Fruit fly (Drosophila melanogaster) whole organism, embryonic: ENCODE results near the gene CG13721.

Source experiments
- Abd-B ChIP-seq: fragments of 200-800 bp; sonication (Bioruptor generic); optimal IDR thresholded peaks from 2 replicates; lab custom pipeline; 2018; ENCODE audit warnings: missing biosample characterization, mild to moderate bottlenecking, missing genetic modification characterization, moderate library complexity
- CG12659 ChIP-seq: fragments of 200-800 bp; sonication (Bioruptor generic); optimal IDR thresholded peaks from 3 replicates; lab custom pipeline; 2017; ENCODE audit warnings: mild to moderate bottlenecking, missing biosample characterization, missing genetic modification reagents, missing genetic modification characterization
- CG13296 ChIP-seq: fragments of 200-800 bp; sonication (Bioruptor generic); optimal IDR thresholded peaks from 3 replicates; lab custom pipeline; 2018; ENCODE audit warnings: missing biosample characterization, mild to moderate bottlenecking, missing genetic modification characterization
- CG14965 ChIP-seq: fragments of 200-800 bp; sonication (Bioruptor generic); optimal IDR thresholded peaks from 2 replicates; lab custom pipeline; 2016; ENCODE audit warnings: missing biosample characterization, missing genetic modification characterization, borderline replicate concordance
- CG1529 ChIP-seq: fragments of 200-800 bp; sonication (Bioruptor generic); optimal IDR thresholded peaks from 3 replicates; lab custom pipeline; 2018; ENCODE audit warnings: missing biosample characterization, missing genetic modification characterization
- CG1602 ChIP-seq: fragments of 200-800 bp; sonication (Bioruptor generic); optimal IDR thresholded peaks from 3 replicates; lab custom pipeline; 2016; ENCODE audit warnings: missing biosample characterization, missing genetic modification characterization
- CG17186 ChIP-seq: fragments of 200-800 bp; sonication (Bioruptor generic); optimal IDR thresholded peaks from 3 replicates; lab custom pipeline; 2017; ENCODE audit warnings: missing biosample characterization, missing genetic modification reagents, missing genetic modification characterization
- CG17829 ChIP-seq: fragments of 200-800 bp; optimal IDR thresholded peaks from 2 replicates; lab custom pipeline; 2019; ENCODE audit warnings: missing biosample characterization, mild to moderate bottlenecking, missing genetic modification characterization, moderate library complexity
- CG17912 ChIP-seq: fragments of 200-800 bp; sonication (Bioruptor generic); optimal IDR thresholded peaks from 2 replicates; lab custom pipeline; 2018; ENCODE audit warnings: missing biosample characterization, mild to moderate bottlenecking, missing genetic modification characterization
- CG18262 ChIP-seq: fragments of 200-800 bp; optimal IDR thresholded peaks from 3 replicates; lab custom pipeline; 2019; ENCODE audit warnings: missing biosample characterization, mild to moderate bottlenecking, missing genetic modification characterization, moderate library complexity
- CG2889 ChIP-seq: fragments of 200-800 bp; sonication (Bioruptor generic); IDR thresholded peaks from 3 replicates; pipeline ENCODE4 v1.3.6; 2022; ENCODE audit warnings: missing biosample characterization, missing genetic modification characterization
- CG3847 ChIP-seq: fragments of 200-800 bp; sonication (Bioruptor generic); IDR thresholded peaks from 2 replicates; pipeline ENCODE4 v1.3.6; 2022; ENCODE audit warnings: missing biosample characterization, missing genetic modification characterization
- CG7372 ChIP-seq: fragments of 200-800 bp; sonication (Bioruptor generic); IDR thresholded peaks from 2 replicates; pipeline ENCODE4 v1.3.6; 2022; ENCODE audit warnings: missing biosample characterization, missing genetic modification characterization
- CG7839 ChIP-seq: fragments of 200-800 bp; sonication (Bioruptor generic); optimal IDR thresholded peaks from 3 replicates; lab custom pipeline; 2018; ENCODE audit warnings: missing biosample characterization, mild to moderate bottlenecking, missing genetic modification characterization, moderate library complexity
- CG8359 ChIP-seq: fragments of 200-800 bp; sonication (Bioruptor generic); optimal IDR thresholded peaks from 2 replicates; lab custom pipeline; 2017; ENCODE audit warnings: missing biosample characterization, mild to moderate bottlenecking, missing genetic modification characterization, borderline replicate concordance
- CG9215 ChIP-seq: fragments of 200-800 bp; sonication (Bioruptor generic); IDR thresholded peaks from 2 replicates; pipeline ENCODE4 v1.3.6; 2022; ENCODE audit warnings: missing biosample characterization, missing genetic modification characterization
- CG9817 ChIP-seq: fragments of 200-800 bp; sonication (Bioruptor generic); optimal IDR thresholded peaks from 2 replicates; lab custom pipeline; 2018; ENCODE audit warnings: missing biosample characterization, mild to moderate bottlenecking, missing genetic modification characterization, moderate library complexity
- CTCF ChIP-seq: fragments of 200-800 bp; sonication (Bioruptor generic); optimal IDR thresholded peaks from 2 replicates; lab custom pipeline; 2017; ENCODE audit warnings: missing biosample characterization, mild to moderate bottlenecking, missing genetic modification characterization, moderate library complexity
- Dip2 ChIP-seq: fragments of 200-800 bp; sonication (Bioruptor generic); IDR thresholded peaks from 2 replicates; pipeline ENCODE4 v1.3.6; 2022; ENCODE audit warnings: missing biosample characterization, missing genetic modification characterization
- Dref ChIP-seq: fragments of 200-800 bp; sonication (Bioruptor generic); IDR thresholded peaks from 2 replicates; pipeline ENCODE4 v1.3.6; 2022; ENCODE audit warnings: missing biosample characterization, missing genetic modification characterization
- E2f2 ChIP-seq: fragments of 200-800 bp; sonication (Bioruptor generic); IDR thresholded peaks from 2 replicates; pipeline ENCODE4 v1.3.6; 2022; ENCODE audit warnings: missing biosample characterization, missing genetic modification characterization
- HHEX ChIP-seq: fragments of 200-800 bp; sonication (Bioruptor generic); optimal IDR thresholded peaks from 3 replicates; lab custom pipeline; 2017; ENCODE audit warnings: missing biosample characterization, mild to moderate bottlenecking, missing genetic modification characterization, missing genetic modification reagents
- HLH4C ChIP-seq: fragments of 200-800 bp; sonication (Bioruptor generic); IDR thresholded peaks from 3 replicates; pipeline ENCODE4 v1.3.6; 2022; ENCODE audit warnings: missing biosample characterization, missing genetic modification characterization; ENCODE audit not compliant: partially characterized antibody
- Hmr ChIP-seq: fragments of 200-800 bp; sonication (Bioruptor generic); optimal IDR thresholded peaks from 3 replicates; lab custom pipeline; 2017; ENCODE audit warnings: mild to moderate bottlenecking, missing biosample characterization, missing genetic modification reagents, missing genetic modification characterization
- NFAT ChIP-seq: fragments of 200-800 bp; sonication (Bioruptor generic); IDR thresholded peaks from 2 replicates; pipeline ENCODE4 v1.3.6; 2022; ENCODE audit warnings: missing biosample characterization, missing genetic modification characterization
- NK7.1 ChIP-seq: fragments of 200-800 bp; sonication (Bioruptor generic); optimal IDR thresholded peaks from 3 replicates; lab custom pipeline; 2016; ENCODE audit warnings: missing biosample characterization, missing genetic modification characterization
- Neu2 ChIP-seq: fragments of 200-800 bp; sonication (Bioruptor generic); optimal IDR thresholded peaks from 3 replicates; lab custom pipeline; 2016; ENCODE audit warnings: missing biosample characterization, missing genetic modification characterization, borderline replicate concordance
- Nf-YA ChIP-seq: fragments of 200-800 bp; sonication (Bioruptor generic); IDR thresholded peaks from 2 replicates; pipeline ENCODE4 v1.3.6; 2022; ENCODE audit warnings: missing biosample characterization, missing genetic modification characterization
- NfI ChIP-seq: fragments of 200-800 bp; sonication (Bioruptor generic); optimal IDR thresholded peaks from 3 replicates; lab custom pipeline; 2018; ENCODE audit warnings: missing biosample characterization, mild to moderate bottlenecking, missing genetic modification characterization, moderate library complexity
- Ssrp ChIP-seq: fragments of 200-800 bp; sonication (Bioruptor generic); optimal IDR thresholded peaks from 2 replicates; lab custom pipeline; 2018; ENCODE audit warnings: missing biosample characterization, mild to moderate bottlenecking, missing genetic modification characterization, moderate library complexity
- Xbp1 ChIP-seq: fragments of 200-800 bp; sonication (Bioruptor generic); optimal IDR thresholded peaks from 3 replicates; lab custom pipeline; 2016; ENCODE audit warnings: missing biosample characterization, mild to moderate bottlenecking, missing genetic modification characterization
- ab ChIP-seq: fragments of 200-800 bp; sonication (Bioruptor generic); optimal IDR thresholded peaks from 2 replicates; lab custom pipeline; 2016; ENCODE audit warnings: missing biosample characterization, missing genetic modification characterization
- ap ChIP-seq: fragments of 200-800 bp; sonication (Bioruptor generic); IDR thresholded peaks from 2 replicates; pipeline ENCODE4 v1.3.6; 2022; ENCODE audit warnings: missing biosample characterization, missing genetic modification characterization
- ara ChIP-seq: fragments of 200-800 bp; sonication (Bioruptor generic); IDR thresholded peaks from 2 replicates; pipeline ENCODE4 v1.3.6; 2022; ENCODE audit warnings: missing biosample characterization, missing genetic modification characterization
- ase ChIP-seq: fragments of 200-800 bp; sonication (Bioruptor generic); IDR thresholded peaks from 3 replicates; pipeline ENCODE4 v1.3.6; 2022; ENCODE audit warnings: missing biosample characterization, missing genetic modification characterization
- ato ChIP-seq: fragments of 200-800 bp; sonication (Bioruptor generic); IDR thresholded peaks from 2 replicates; pipeline ENCODE4 v1.3.6; 2022; ENCODE audit warnings: missing biosample characterization, missing genetic modification characterization; ENCODE audit not compliant: partially characterized antibody
- croc ChIP-seq: fragments of 200-800 bp; sonication (Bioruptor generic); conservative IDR thresholded peaks from 3 replicates; pipeline ENCODE4 v1.3.6; 2022; ENCODE audit warnings: missing biosample characterization, missing genetic modification characterization
- dan ChIP-seq: fragments of 200-800 bp; sonication (Bioruptor generic); IDR thresholded peaks from 2 replicates; pipeline ENCODE4 v1.3.6; 2022; ENCODE audit warnings: missing biosample characterization, missing genetic modification characterization
- gt ChIP-seq: fragments of 200-800 bp; sonication (Bioruptor generic); IDR thresholded peaks from 2 replicates; pipeline ENCODE4 v1.3.6; 2022; ENCODE audit warnings: missing biosample characterization, missing genetic modification characterization
- ken ChIP-seq: fragments of 200-800 bp; sonication (Bioruptor generic); IDR thresholded peaks from 3 replicates; pipeline ENCODE4 v1.3.6; 2022; ENCODE audit warnings: missing biosample characterization, missing genetic modification characterization
- maf-S ChIP-seq: fragments of 200-800 bp; sonication (Bioruptor generic); optimal IDR thresholded peaks from 2 replicates; lab custom pipeline; 2016; ENCODE audit warnings: missing biosample characterization, missing genetic modification characterization
- oc ChIP-seq: fragments of 200-800 bp; sonication (Bioruptor generic); optimal IDR thresholded peaks from 2 replicates; lab custom pipeline; 2018; ENCODE audit warnings: missing biosample characterization, mild to moderate bottlenecking, missing genetic modification characterization, moderate library complexity
- phol ChIP-seq: fragments of 200-800 bp; sonication (Bioruptor generic); optimal IDR thresholded peaks from 3 replicates; lab custom pipeline; 2018; ENCODE audit warnings: missing biosample characterization, mild to moderate bottlenecking, missing genetic modification characterization, moderate library complexity
- pros ChIP-seq: fragments of 200-800 bp; sonication (Bioruptor generic); optimal IDR thresholded peaks from 3 replicates; lab custom pipeline; 2019; ENCODE audit warnings: missing biosample characterization, mild to moderate bottlenecking, missing genetic modification characterization, moderate library complexity
- pum ChIP-seq: fragments of 200-800 bp; sonication (Bioruptor generic); optimal IDR thresholded peaks from 2 replicates; lab custom pipeline; 2016; ENCODE audit warnings: missing biosample characterization, missing genetic modification characterization
- seq ChIP-seq: fragments of 200-800 bp; sonication (Bioruptor generic); IDR thresholded peaks from 2 replicates; pipeline ENCODE4 v1.3.6; 2022; ENCODE audit warnings: missing biosample characterization, missing genetic modification characterization
- slbo ChIP-seq: fragments of 200-800 bp; sonication (Bioruptor generic); IDR thresholded peaks from 2 replicates; pipeline ENCODE4 v1.3.6; 2022; ENCODE audit warnings: missing biosample characterization, missing genetic modification characterization
- stc ChIP-seq: fragments of 200-800 bp; sonication (Bioruptor generic); IDR thresholded peaks from 2 replicates; pipeline ENCODE4 v1.3.6; 2022; ENCODE audit warnings: missing biosample characterization, missing genetic modification characterization
- tio ChIP-seq: fragments of 200-800 bp; sonication (Bioruptor generic); optimal IDR thresholded peaks from 2 replicates; lab custom pipeline; 2017; ENCODE audit warnings: missing biosample characterization, missing genetic modification characterization, inconsistent platforms
- vfl ChIP-seq: fragments of 200-800 bp; sonication (Bioruptor generic); optimal IDR thresholded peaks from 2 replicates; lab custom pipeline; 2016; ENCODE audit warnings: missing biosample characterization, missing genetic modification characterization
- vvl ChIP-seq: fragments of 200-800 bp; sonication (Bioruptor generic); IDR thresholded peaks from 2 replicates; pipeline ENCODE4 v1.3.6; 2022; ENCODE audit warnings: missing biosample characterization, missing genetic modification characterization
- zfh1 ChIP-seq: fragments of 200-800 bp; sonication (Bioruptor generic); IDR thresholded peaks from 3 replicates; pipeline ENCODE4 v1.3.6; 2022; ENCODE audit warnings: missing biosample characterization, missing genetic modification characterization

Gene CG13721

DNA sequence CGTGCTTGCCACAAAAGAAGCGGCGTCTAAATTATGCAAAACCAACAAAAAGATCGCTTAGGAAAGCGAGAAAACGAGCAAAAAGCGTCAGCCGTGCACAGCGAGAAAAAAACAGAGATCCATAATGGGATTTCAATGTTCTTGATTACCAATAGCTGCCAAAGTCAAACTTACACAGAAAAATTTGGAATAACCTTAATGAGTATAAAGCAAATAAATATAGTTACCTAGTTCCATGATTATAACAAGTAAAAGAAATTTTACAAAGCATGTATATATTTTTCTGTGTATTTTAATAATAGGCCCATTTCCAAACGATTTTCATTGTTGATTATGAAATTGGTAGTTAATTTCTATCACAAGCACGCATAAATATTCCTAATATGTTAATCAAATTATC is 36.4 kb upstream of the CG13721 start (continued):
- TF ChIP-seq CG1529 (GFP tag; lab: Kevin White, UChicago) (no peak), Neu2 (no peak), dan (GFP tag; lab: Robert Waterston, UW) (no peak), gt (GFP tag; lab: Robert Waterston, UW) (no peak), CG2889 (GFP tag; lab: Robert Waterston, UW) (no peak), ap (GFP tag; lab: Robert Waterston, UW) (0 out of 2 replicates have a peak, but pooled peaks have one; percentile 9), ato (GFP tag; lab: Robert Waterston, UW) (no peak), vvl (peak; percentile 84), CG13296 (GFP tag; lab: Kevin White, UChicago) (peak; percentile 32), CTCF (GFP tag; lab: Kevin White, UChicago) (no peak), CG3847 (GFP tag; lab: Robert Waterston, UW) (no peak), seq (GFP tag; lab: Robert Waterston, UW) (0 out of 2 replicates have a peak, but pooled peaks have one; percentile 18), Dref (no peak), Xbp1 (GFP tag; lab: Kevin White, UChicago) (peak; percentile 36), slbo (GFP tag; lab: Robert Waterston, UW) (peak; percentile 41), CG1602 (GFP tag; lab: Kevin White, UChicago) (no peak), tio (GFP tag; lab: Kevin White, UChicago) (no peak), Dip2 (GFP tag; lab: Robert Waterston, UW) (no peak), vfl (GFP tag; lab: Kevin White, UChicago) (no peak), phol (peak; percentile 63), ab (GFP tag; lab: Kevin White, UChicago) (no peak), CG18262 (tag; lab: Kevin White, UChicago) (peak; percentile 56), NFAT (GFP tag; lab: Robert Waterston, UW) (no peak), Ssrp (tag; lab: Kevin White, UChicago) (peak; percentile 11), Nf-YA (0 out of 2 replicates have a peak, but pooled peaks have one; percentile 16), pros (GFP tag; lab: Kevin White, UChicago) (no peak), zfh1 (GFP tag; lab: Robert Waterston, UW) (peak; percentile 39; the same call in 1 of the 3 replicates), E2f2 (GFP tag; lab: Robert Waterston, UW) (no peak), CG8359 (no peak), CG17912 (GFP tag; lab: Kevin White, UChicago) (no peak), CG12659 (peak; percentile 1), NfI (GFP tag; lab: Kevin White, UChicago) (no peak), croc (0 out of 3 replicates have a peak, but pooled peaks have one; percentile 20), HLH4C (GFP tag; lab: Robert Waterston, UW) (no peak), ara (peak; percentile 38; the same call in 1 of the 2 replicates), HHEX (GFP tag; lab: Kevin White, UChicago) (no peak), CG9817 (peak; percentile 0), stc (GFP tag; lab: Robert Waterston, UW) (peak; percentile 40; the same call in 1 of the 2 replicates), CG17186 (GFP tag; lab: Kevin White, UChicago) (no peak), Abd-B (GFP tag; lab: Kevin White, UChicago) (peak; percentile 21), oc (tag; lab: Kevin White, UChicago) (peak; percentile 51), CG7372 (no peak), ase (GFP tag; lab: Robert Waterston, UW) (0 out of 3 replicates have a peak, but pooled peaks have one; percentile 41), CG9215 (GFP tag; lab: Robert Waterston, UW) (no peak), NK7.1 (GFP tag; lab: Kevin White, UChicago) (no peak), maf-S (GFP tag; lab: Kevin White, UChicago) (no peak), CG17829 (tag; lab: Kevin White, UChicago) (peak; percentile 52), CG14965 (no peak), pum (no peak), Hmr (peak; percentile 0), CG7839 (peak; percentile 56), ken (GFP tag; lab: Robert Waterston, UW) (peak; percentile 48; the same call in 1 of the 3 replicates)
